Fruit fly (Drosophila melanogaster) whole organism, embryonic: ENCODE measurements around the gene CG17029.

Source experiments
- BEAF-32 ChIP-seq: fragments of 200-800 bp; sonication (Bioruptor generic); optimal IDR thresholded peaks from 3 replicates; lab custom pipeline; 2017; ENCODE audit warnings: missing biosample characterization, missing genetic modification characterization, mild to moderate bottlenecking, moderate library complexity, missing genetic modification reagents
- Blimp-1 ChIP-seq: fragments of 200-800 bp; sonication (Bioruptor generic); optimal IDR thresholded peaks from 3 replicates; lab custom pipeline; 2018; ENCODE audit warnings: missing biosample characterization, missing genetic modification characterization, mild to moderate bottlenecking, moderate library complexity, missing genetic modification reagents
- C15 ChIP-seq: fragments of 200-800 bp; sonication (Bioruptor generic); IDR thresholded peaks from 3 replicates; pipeline ENCODE4 v1.3.6; 2022; ENCODE audit warnings: missing biosample characterization, missing genetic modification characterization
- CG10462 ChIP-seq: fragments of 200-800 bp; sonication (Bioruptor generic); optimal IDR thresholded peaks from 2 replicates; lab custom pipeline; 2016; ENCODE audit warnings: missing biosample characterization, missing genetic modification characterization
- CG11695 ChIP-seq: fragments of 200-800 bp; sonication (Bioruptor generic); IDR thresholded peaks from 3 replicates; pipeline ENCODE4 v1.3.6; 2022; ENCODE audit warnings: missing biosample characterization, missing genetic modification characterization
- CG12071 ChIP-seq: fragments of 200-800 bp; sonication (Bioruptor generic); optimal IDR thresholded peaks from 3 replicates; lab custom pipeline; 2018; ENCODE audit warnings: missing biosample characterization, mild to moderate bottlenecking, missing genetic modification characterization
- CG12236 ChIP-seq: fragments of 200-800 bp; sonication (Bioruptor generic); optimal IDR thresholded peaks from 2 replicates; lab custom pipeline; 2016; ENCODE audit warnings: missing biosample characterization, missing genetic modification characterization
- CG13424 ChIP-seq: fragments of 200-800 bp; sonication (Bioruptor generic); optimal IDR thresholded peaks from 2 replicates; lab custom pipeline; 2019; ENCODE audit warnings: missing biosample characterization, mild to moderate bottlenecking, missing genetic modification characterization, moderate library complexity
- CG16863 ChIP-seq: fragments of 200-800 bp; sonication (Bioruptor generic); optimal IDR thresholded peaks from 3 replicates; lab custom pipeline; 2016; ENCODE audit warnings: missing biosample characterization, missing genetic modification characterization
- CG1832 ChIP-seq: fragments of 200-800 bp; sonication (Bioruptor generic); optimal IDR thresholded peaks from 2 replicates; lab custom pipeline; 2017; ENCODE audit warnings: missing biosample characterization, mild to moderate bottlenecking, missing genetic modification characterization, inconsistent platforms
- CG18599 ChIP-seq: fragments of 200-800 bp; sonication (Bioruptor generic); optimal IDR thresholded peaks from 3 replicates; lab custom pipeline; 2017; ENCODE audit warnings: missing biosample characterization, missing genetic modification characterization, mild to moderate bottlenecking, moderate library complexity, missing genetic modification reagents
- CG2129 ChIP-seq: fragments of 200-800 bp; sonication (Bioruptor generic); IDR thresholded peaks from 2 replicates; pipeline ENCODE4 v1.3.6; 2022; ENCODE audit warnings: missing biosample characterization, missing genetic modification characterization; ENCODE audit not compliant: partially characterized antibody
- CG30403 ChIP-seq: fragments of 200-800 bp; sonication (Bioruptor generic); optimal IDR thresholded peaks from 3 replicates; lab custom pipeline; 2016; ENCODE audit warnings: missing biosample characterization, missing genetic modification characterization
- CG31365 ChIP-seq: fragments of 200-800 bp; sonication (Bioruptor generic); optimal IDR thresholded peaks from 2 replicates; lab custom pipeline; 2018; ENCODE audit warnings: missing biosample characterization, mild to moderate bottlenecking, missing genetic modification characterization
- CG6272 ChIP-seq: fragments of 200-800 bp; sonication (Bioruptor generic); IDR thresholded peaks from 2 replicates; pipeline ENCODE4 v1.3.6; 2022; ENCODE audit warnings: missing biosample characterization, missing genetic modification characterization
- CG6791 ChIP-seq: fragments of 200-800 bp; sonication (Bioruptor generic); IDR thresholded peaks from 3 replicates; pipeline ENCODE4 v1.3.6; 2022; ENCODE audit warnings: missing biosample characterization, missing genetic modification characterization; ENCODE audit not compliant: partially characterized antibody
- CG6813 ChIP-seq: fragments of 200-800 bp; sonication (Bioruptor generic); optimal IDR thresholded peaks from 2 replicates; lab custom pipeline; 2017; ENCODE audit warnings: missing biosample characterization, missing genetic modification characterization, mild to moderate bottlenecking, moderate library complexity, missing genetic modification reagents
- Dip3 ChIP-seq: fragments of 200-800 bp; sonication (Bioruptor generic); optimal IDR thresholded peaks from 3 replicates; lab custom pipeline; 2016; ENCODE audit warnings: missing biosample characterization, missing genetic modification characterization
- Dp ChIP-seq: fragments of 200-800 bp; sonication (Bioruptor generic); optimal IDR thresholded peaks from 2 replicates; lab custom pipeline; 2018; ENCODE audit warnings: missing biosample characterization, mild to moderate bottlenecking, missing genetic modification characterization, moderate library complexity
- E2f1 ChIP-seq: fragments of 200-800 bp; sonication (Bioruptor generic); IDR thresholded peaks from 2 replicates; pipeline ENCODE4 v1.3.6; 2022; ENCODE audit warnings: missing biosample characterization, missing genetic modification characterization
- Hr3 ChIP-seq: fragments of 200-800 bp; sonication (Bioruptor generic); optimal IDR thresholded peaks from 3 replicates; lab custom pipeline; 2016; ENCODE audit warnings: missing biosample characterization, missing genetic modification characterization
- Hr78 ChIP-seq, 2 experiments: fragments of 200-800 bp in 1 of 2; fragments of >200 bp in 1 of 2; sonication (Bioruptor generic) in 1 of 2; optimal IDR thresholded peaks; 2 replicates each; lab custom pipeline; 2017 to 2019; ENCODE audit warnings: missing biosample characterization in 2 of 2, missing genetic modification characterization in 2 of 2, mild to moderate bottlenecking in 1 of 2, moderate library complexity in 1 of 2
- NC2α ChIP-seq: fragments of 200-800 bp; sonication (Bioruptor generic); optimal IDR thresholded peaks from 2 replicates; lab custom pipeline; 2016; ENCODE audit warnings: missing biosample characterization, missing genetic modification characterization
- NK7.1 ChIP-seq: fragments of 200-800 bp; sonication (Bioruptor generic); optimal IDR thresholded peaks from 3 replicates; lab custom pipeline; 2016; ENCODE audit warnings: missing biosample characterization, missing genetic modification characterization
- Oaz ChIP-seq: fragments of 200-800 bp; sonication (Bioruptor generic); IDR thresholded peaks from 2 replicates; pipeline ENCODE4 v1.3.6; 2022; ENCODE audit warnings: missing biosample characterization, missing genetic modification characterization
- Rfx ChIP-seq: fragments of 200-800 bp; sonication (Bioruptor generic); IDR thresholded peaks from 2 replicates; pipeline ENCODE4 v1.3.6; 2022; ENCODE audit warnings: missing biosample characterization, missing genetic modification characterization
- Sry-δ ChIP-seq: fragments of 200-800 bp; sonication (Bioruptor generic); optimal IDR thresholded peaks from 2 replicates; lab custom pipeline; 2016; ENCODE audit warnings: missing biosample characterization, missing genetic modification characterization
- al ChIP-seq: fragments of 200-800 bp; sonication (Bioruptor generic); IDR thresholded peaks from 2 replicates; pipeline ENCODE4 v1.3.6; 2022; ENCODE audit warnings: missing biosample characterization, missing genetic modification characterization
- amos ChIP-seq: fragments of 200-800 bp; sonication (Bioruptor generic); IDR thresholded peaks from 2 replicates; pipeline ENCODE4 v1.3.6; 2022; ENCODE audit warnings: missing biosample characterization, missing genetic modification characterization; ENCODE audit not compliant: partially characterized antibody
- btn ChIP-seq: fragments of 200-800 bp; sonication (Bioruptor generic); optimal IDR thresholded peaks from 2 replicates; lab custom pipeline; 2016; ENCODE audit warnings: missing biosample characterization, missing genetic modification characterization
- cato ChIP-seq: fragments of 200-800 bp; sonication (Bioruptor generic); optimal IDR thresholded peaks from 2 replicates; lab custom pipeline; 2016; ENCODE audit warnings: missing biosample characterization, missing genetic modification characterization, borderline replicate concordance
- caup ChIP-seq: fragments of 200-800 bp; sonication (Bioruptor generic); optimal IDR thresholded peaks from 3 replicates; lab custom pipeline; 2017; ENCODE audit warnings: missing biosample characterization, mild to moderate bottlenecking, missing genetic modification characterization, moderate library complexity; ENCODE audit not compliant: severe bottlenecking
- dmrt99B ChIP-seq: fragments of 200-800 bp; sonication (Bioruptor generic); optimal IDR thresholded peaks from 2 replicates; lab custom pipeline; 2018; ENCODE audit warnings: missing biosample characterization, mild to moderate bottlenecking, missing genetic modification characterization, moderate library complexity
- esg ChIP-seq: fragments of 200-800 bp; sonication (Bioruptor generic); conservative IDR thresholded peaks from 2 replicates; pipeline ENCODE4 v1.3.6; 2022; ENCODE audit warnings: missing biosample characterization, missing genetic modification characterization
- ftz-f1 ChIP-seq: fragments of 200-800 bp; sonication (Bioruptor generic); optimal IDR thresholded peaks from 2 replicates; lab custom pipeline; 2016; ENCODE audit warnings: missing biosample characterization, missing genetic modification characterization
- gro ChIP-seq: fragments of 200-800 bp; sonication (Bioruptor generic); optimal IDR thresholded peaks from 2 replicates; lab custom pipeline; 2016; ENCODE audit warnings: missing biosample characterization, missing genetic modification characterization
- gsb-n ChIP-seq: fragments of 200-800 bp; sonication (Bioruptor generic); optimal IDR thresholded peaks from 3 replicates; lab custom pipeline; 2018; ENCODE audit warnings: missing biosample characterization, mild to moderate bottlenecking, missing genetic modification characterization
- her ChIP-seq: fragments of 200-800 bp; sonication (Bioruptor generic); optimal IDR thresholded peaks from 2 replicates; lab custom pipeline; 2016; ENCODE audit warnings: missing biosample characterization, missing genetic modification characterization
- lilli ChIP-seq: fragments of 200-800 bp; sonication (Bioruptor generic); optimal IDR thresholded peaks from 3 replicates; lab custom pipeline; 2016; ENCODE audit warnings: missing biosample characterization, missing genetic modification characterization
- mirr ChIP-seq: fragments of 200-800 bp; sonication (Bioruptor generic); optimal IDR thresholded peaks from 3 replicates; lab custom pipeline; 2018; ENCODE audit warnings: missing biosample characterization, mild to moderate bottlenecking, missing genetic modification characterization
- nerfin-2 ChIP-seq: fragments of 200-800 bp; sonication (Bioruptor generic); IDR thresholded peaks from 2 replicates; pipeline ENCODE4 v1.3.6; 2022; ENCODE audit warnings: missing biosample characterization, missing genetic modification characterization; ENCODE audit not compliant: partially characterized antibody
- nmo ChIP-seq: fragments of 200-800 bp; sonication (Bioruptor generic); optimal IDR thresholded peaks from 2 replicates; lab custom pipeline; 2018; ENCODE audit warnings: missing biosample characterization, mild to moderate bottlenecking, missing genetic modification characterization, moderate library complexity
- p53 ChIP-seq: fragments of 200-800 bp; sonication (Bioruptor generic); optimal IDR thresholded peaks from 2 replicates; lab custom pipeline; 2016; ENCODE audit warnings: missing biosample characterization, missing genetic modification characterization
- rib ChIP-seq: fragments of 200-800 bp; sonication (Bioruptor generic); IDR thresholded peaks from 2 replicates; pipeline ENCODE4 v1.3.6; 2022; ENCODE audit warnings: missing biosample characterization, missing genetic modification characterization
- slp2 ChIP-seq: fragments of 200-800 bp; sonication (Bioruptor generic); optimal IDR thresholded peaks from 2 replicates; lab custom pipeline; 2016; ENCODE audit warnings: missing biosample characterization, missing genetic modification characterization
- tx ChIP-seq: fragments of 200-800 bp; sonication (Bioruptor generic); optimal IDR thresholded peaks from 2 replicates; lab custom pipeline; 2016; ENCODE audit warnings: missing biosample characterization, missing genetic modification characterization
- wek ChIP-seq: fragments of 200-800 bp; sonication (Bioruptor generic); optimal IDR thresholded peaks from 3 replicates; lab custom pipeline; 2018; ENCODE audit warnings: missing biosample characterization, mild to moderate bottlenecking, missing genetic modification characterization, moderate library complexity
- zen ChIP-seq: fragments of 200-800 bp; sonication (Bioruptor generic); optimal IDR thresholded peaks from 3 replicates; lab custom pipeline; 2018; ENCODE audit warnings: missing biosample characterization, mild to moderate bottlenecking, missing genetic modification characterization, moderate library complexity

CG17029 gene

dm6 chr3L:15967588-15968500, 8.8 kb upstream of the CG17029 start, which contains the start of the genes Brr2 and CG10516 (continued):
- no peak for TF ChIP-seq Hr78 (GFP tag; optimal IDR thresholded peaks at IDR 0.05; lab: Kevin White, UChicago)
- TF ChIP-seq btn (GFP tag; lab: Kevin White, UChicago): no peak
- TF ChIP-seq wek: no peak
- peak; percentile 74 for TF ChIP-seq nmo (GFP tag; lab: Kevin White, UChicago)
- TF ChIP-seq Sry-δ (GFP tag; lab: Kevin White, UChicago): peak; percentile 71
- TF ChIP-seq CG16863 (GFP tag; lab: Kevin White, UChicago): no peak
- TF ChIP-seq amos (GFP tag; lab: Robert Waterston, UW): 0 out of 2 replicates have a peak, but pooled peaks have one; percentile 35
- 0 out of 2 replicates have a peak, but pooled peaks have one; percentile 23 for TF ChIP-seq nerfin-2 (GFP tag; lab: Robert Waterston, UW)
- TF ChIP-seq CG6813 (GFP tag; lab: Kevin White, UChicago): no peak
- TF ChIP-seq Oaz (GFP tag; lab: Robert Waterston, UW): no peak
- no peak for TF ChIP-seq Dip3 (GFP tag; lab: Kevin White, UChicago)
- TF ChIP-seq CG13424: peak; percentile 49
- TF ChIP-seq CG6791 (GFP tag; lab: Robert Waterston, UW): peak; percentile 12; the same call in 1 of the 3 replicates
- no peak for TF ChIP-seq CG6272
- no peak for TF ChIP-seq CG12071 (GFP tag; lab: Kevin White, UChicago)
- no peak for TF ChIP-seq esg (GFP tag; lab: Robert Waterston, UW)
- no peak for TF ChIP-seq CG18599
- TF ChIP-seq CG31365 (tag; lab: Kevin White, UChicago): no peak
- TF ChIP-seq E2f1: no peak
- peak; percentile 68 for TF ChIP-seq BEAF-32 (GFP tag; lab: Kevin White, UChicago)
- TF ChIP-seq Hr3 (GFP tag; lab: Kevin White, UChicago): peak; percentile 37
- TF ChIP-seq Rfx (GFP tag; lab: Robert Waterston, UW): no peak
- TF ChIP-seq caup (GFP tag; lab: Kevin White, UChicago): no peak
- no peak for TF ChIP-seq dmrt99B (tag; lab: Kevin White, UChicago)
- no peak for TF ChIP-seq C15
- no peak for TF ChIP-seq CG11695 (GFP tag; lab: Robert Waterston, UW)
- TF ChIP-seq gro (GFP tag; lab: Kevin White, UChicago): no peak
- TF ChIP-seq CG2129 (GFP tag; lab: Robert Waterston, UW): no peak
- TF ChIP-seq al: no peak
- peak; percentile 86 for TF ChIP-seq Dp (GFP tag; lab: Kevin White, UChicago)
- no peak for TF ChIP-seq rib (GFP tag; lab: Robert Waterston, UW)
- TF ChIP-seq cato (GFP tag; lab: Kevin White, UChicago): no peak
- no peak for TF ChIP-seq tx (GFP tag; lab: Kevin White, UChicago)
- TF ChIP-seq her (GFP tag; lab: Kevin White, UChicago): peak; percentile 27
- no peak for TF ChIP-seq NC2α
- no peak for TF ChIP-seq gsb-n (tag; lab: Kevin White, UChicago)
- TF ChIP-seq lilli: peak; percentile 60
- TF ChIP-seq CG12236 (GFP tag; lab: Kevin White, UChicago): no peak
- TF ChIP-seq p53: peak; percentile 23
- no peak for TF ChIP-seq mirr
- TF ChIP-seq CG10462 (GFP tag; lab: Kevin White, UChicago): no peak
- TF ChIP-seq CG30403 (GFP tag; lab: Kevin White, UChicago): peak; percentile 38
- TF ChIP-seq Blimp-1 (GFP tag; lab: Kevin White, UChicago): no peak
- peak; percentile 15 for TF ChIP-seq zen (tag; lab: Kevin White, UChicago)
- TF ChIP-seq ftz-f1 (GFP tag; lab: Kevin White, UChicago): no peak
- TF ChIP-seq slp2 (GFP tag; lab: Kevin White, UChicago): no peak
- TF ChIP-seq NK7.1 (GFP tag; lab: Kevin White, UChicago): no peak
- no peak for TF ChIP-seq CG1832 (GFP tag; lab: Kevin White, UChicago)
